Worm (Caenorhabditis elegans): ENCODE data around the gene chat-1.

chat-1 gene

ce11 chrIV:4447367-4447766 lies 236 bp downstream of the chat-1 start (continued):
- TF ChIP-seq pha-4 (tag; optimal IDR thresholded peaks at IDR 0.05) (no peak), Y95B8A.8 (GFP tag; IDR thresholded peaks at IDR 0.05) (no peak), sdz-38 (tag; optimal IDR thresholded peaks at IDR 0.05) (no peak), lir-1 (GFP tag; conservative IDR thresholded peaks at IDR 0.05) (no peak), F23B12.7 (tag; optimal IDR thresholded peaks at IDR 0.05; ENCODE audit: insufficient read depth) (no peak), rcor-1 (GFP tag; IDR thresholded peaks at IDR 0.05) (peak; percentile 18; the same call in 1 of the 2 replicates), lag-1 (GFP tag; IDR thresholded peaks at IDR 0.05) (no peak), aptf-2 (GFP tag; conservative IDR thresholded peaks at IDR 0.05) (no peak), D2030.7 (GFP tag; IDR thresholded peaks at IDR 0.05) (peak; percentile 44), mcd-1 (GFP tag; IDR thresholded peaks at IDR 0.05) (0 out of 2 replicates have a peak, but pooled peaks have one; percentile 42), sea-2 (GFP tag; IDR thresholded peaks at IDR 0.05) (no peak), lsl-1 (GFP tag; optimal IDR thresholded peaks at IDR 0.05) (peak; percentile 58), egrh-3 (GFP tag; IDR thresholded peaks at IDR 0.05) (no peak; the same call in 1 of the 2 replicates), Y53G8AR.9 (GFP tag; conservative IDR thresholded peaks at IDR 0.05) (no peak), F57A8.1 (GFP tag; optimal IDR thresholded peaks at IDR 0.05) (no peak), rpc-1 (optimal IDR thresholded peaks at IDR 0.05) (peak; percentile 19), rpc-1 (tag; optimal IDR thresholded peaks at IDR 0.05) (no peak), nfya-1 (tag; optimal IDR thresholded peaks at IDR 0.05; ENCODE audit: borderline replicate concordance, insufficient read depth) (no peak), ceh-91 (GFP tag; IDR thresholded peaks at IDR 0.05) (0 out of 2 replicates have a peak, but pooled peaks have one; percentile 35), nhr-179 (tag; optimal IDR thresholded peaks at IDR 0.05) (no peak), lin-54 (GFP tag; optimal IDR thresholded peaks at IDR 0.05) (peak; percentile 54), pbrm-1 (GFP tag; IDR thresholded peaks at IDR 0.05) (peak; percentile 57), F52B5.7 (tag; optimal IDR thresholded peaks at IDR 0.05) (no peak), snpc-1.1 (tag; optimal IDR thresholded peaks at IDR 0.05; ENCODE audit: insufficient read depth) (no peak), bed-2 (GFP tag; IDR thresholded peaks at IDR 0.05) (no peak), cebp-1 (GFP tag; IDR thresholded peaks at IDR 0.05) (no peak), cebp-1 (tag; optimal IDR thresholded peaks at IDR 0.05) (peak; percentile 91), atf-7 (tag; optimal IDR thresholded peaks at IDR 0.05) (no peak), tbx-9 (tag; optimal IDR thresholded peaks at IDR 0.05; ENCODE audit: borderline replicate concordance) (no peak), gei-17 (GFP tag; optimal IDR thresholded peaks at IDR 0.05) (no peak), ceh-58 (GFP tag; IDR thresholded peaks at IDR 0.05) (no peak), attf-6 (GFP tag; IDR thresholded peaks at IDR 0.05) (no peak), ceh-27 (GFP tag; optimal IDR thresholded peaks at IDR 0.05) (no peak), him-1 (tag; optimal IDR thresholded peaks at IDR 0.05) (no peak), ztf-25 (GFP tag; IDR thresholded peaks at IDR 0.05) (no peak), die-1 (tag; optimal IDR thresholded peaks at IDR 0.05) (no peak), hlh-26 (GFP tag; conservative IDR thresholded peaks at IDR 0.05) (no peak), xnd-1 (tag; optimal IDR thresholded peaks at IDR 0.05) (no peak), mel-28 (tag; optimal IDR thresholded peaks at IDR 0.05; ENCODE audit: borderline replicate concordance) (no peak), ztf-6 (GFP tag; IDR thresholded peaks at IDR 0.05) (no peak), C06A6.2 (GFP tag; conservative IDR thresholded peaks at IDR 0.05) (no peak), ceh-40 (GFP tag; IDR thresholded peaks at IDR 0.05) (no peak), ccch-3 (GFP tag; optimal IDR thresholded peaks at IDR 0.05) (no peak), aptf-3 (GFP tag; IDR thresholded peaks at IDR 0.05) (no peak), ceh-79 (tag; optimal IDR thresholded peaks at IDR 0.05) (no peak), sptf-2 (GFP tag; optimal IDR thresholded peaks at IDR 0.05) (no peak), tbp1 (GFP tag; optimal IDR thresholded peaks at IDR 0.05) (no peak), hrde-1 (tag; optimal IDR thresholded peaks at IDR 0.05; ENCODE audit: borderline replicate concordance) (no peak), egl-18 (GFP tag; IDR thresholded peaks at IDR 0.05) (no peak), ztf-3 (GFP tag; optimal IDR thresholded peaks at IDR 0.05) (no peak)

Data from whole organism, young adult.